Worm (Caenorhabditis elegans): ENCODE results near the gene wdr-62.

ce11 chrV:9477863-9478262 is 34.0 kb downstream of the wdr-62 start, which contains the start of gene nas-3:
- TF ChIP-seq blmp-1 (tag; optimal IDR thresholded peaks at IDR 0.05) (no peak), lsy-2 (tag; optimal IDR thresholded peaks at IDR 0.05) (no peak), elt-1 (tag; optimal IDR thresholded peaks at IDR 0.05; ENCODE audit: borderline replicate concordance, insufficient read depth) (no peak), nhr-237 (tag; optimal IDR thresholded peaks at IDR 0.05) (no peak), elt-3 (tag; optimal IDR thresholded peaks at IDR 0.05) (no peak), cnd-1 (tag; optimal IDR thresholded peaks at IDR 0.05) (no peak), unc-39 (tag; optimal IDR thresholded peaks at IDR 0.05) (no peak), lin-32 (GFP tag; optimal IDR thresholded peaks at IDR 0.05) (no peak), sem-2 (GFP tag; optimal IDR thresholded peaks at IDR 0.05) (no peak)
